Worm (Caenorhabditis elegans) whole organism, early embryonic: Measurements from ENCODE around the gene Y48B6A.10.

Source experiments
- B0310.2 ChIP-seq: sonication (generic microtip); optimal IDR thresholded peaks from 2 replicates; lab custom pipeline; 2016; ENCODE audit warnings: mild to moderate bottlenecking, missing genetic modification characterization, missing compliant biosample characterization
- F13C5.2 ChIP-seq: sonication (generic microtip); optimal IDR thresholded peaks from 2 replicates; lab custom pipeline; 2017; ENCODE audit warnings: mild to moderate bottlenecking, missing genetic modification characterization, inconsistent platforms, missing compliant biosample characterization
- aly-1 ChIP-seq: sonication (generic microtip); optimal IDR thresholded peaks from 2 replicates; lab custom pipeline; 2016; ENCODE audit warnings: missing genetic modification characterization, missing compliant biosample characterization
- ama-1 ChIP-seq: fragments of 150-350 bp; optimal IDR thresholded peaks from 2 replicates; lab custom pipeline; 2014
- ceh-13 ChIP-seq: fragments of 200-800 bp; sonication (Bioruptor generic); optimal IDR thresholded peaks from 2 replicates; lab custom pipeline; 2018; ENCODE audit warnings: mild to moderate bottlenecking, missing genetic modification characterization, missing compliant biosample characterization
- ceh-36 ChIP-seq: sonication (generic microtip); optimal IDR thresholded peaks from 2 replicates; lab custom pipeline; 2016; ENCODE audit warnings: missing genetic modification characterization, inconsistent platforms, missing compliant biosample characterization
- ets-7 ChIP-seq: sonication (generic microtip); optimal IDR thresholded peaks from 2 replicates; lab custom pipeline; 2016; ENCODE audit warnings: missing genotype, missing genetic modification characterization, missing compliant biosample characterization
- flt-1 ChIP-seq: fragments of 200-800 bp; sonication (Bioruptor generic); IDR thresholded peaks from 2 replicates; pipeline ENCODE4 v1.3.6; 2022; ENCODE audit warnings: missing genetic modification characterization, missing compliant biosample characterization
- hmbx-1 ChIP-seq: sonication (generic microtip); optimal IDR thresholded peaks from 2 replicates; lab custom pipeline; 2016; ENCODE audit warnings: mild to moderate bottlenecking, missing genetic modification characterization, missing compliant biosample characterization
- hmg-4 ChIP-seq: fragments of 200-800 bp; sonication (Bioruptor generic); optimal IDR thresholded peaks from 2 replicates; lab custom pipeline; 2018; ENCODE audit warnings: mild to moderate bottlenecking, missing genetic modification characterization, missing compliant biosample characterization
- hnd-1 ChIP-seq: sonication (generic microtip); optimal IDR thresholded peaks from 2 replicates; lab custom pipeline; 2016; ENCODE audit warnings: missing genetic modification characterization, missing compliant biosample characterization
- pes-1 ChIP-seq: fragments of 200-800 bp; sonication (Bioruptor generic); IDR thresholded peaks from 2 replicates; pipeline ENCODE4 v1.3.6; 2022; ENCODE audit warnings: missing genetic modification reagents, missing genetic modification characterization, missing compliant biosample characterization
- scrt-1 ChIP-seq: fragments of 200-800 bp; sonication (Bioruptor generic); IDR thresholded peaks from 2 replicates; pipeline ENCODE4 v1.3.6; 2022; ENCODE audit warnings: missing genetic modification characterization, missing compliant biosample characterization
- sea-1 ChIP-seq: fragments of 200-800 bp; sonication (Bioruptor generic); conservative IDR thresholded peaks from 2 replicates; pipeline ENCODE4 v1.3.6; 2022; ENCODE audit warnings: missing genetic modification characterization, missing compliant biosample characterization
- tbx-11 ChIP-seq: fragments of 200-800 bp; sonication (Bioruptor generic); IDR thresholded peaks from 2 replicates; pipeline ENCODE4 v1.3.6; 2022; ENCODE audit warnings: missing genetic modification characterization, missing compliant biosample characterization
- tbx-37 ChIP-seq: fragments of 200-800 bp; sonication (Bioruptor generic); conservative IDR thresholded peaks from 2 replicates; pipeline ENCODE4 v1.3.6; 2022; ENCODE audit warnings: missing genetic modification reagents, missing genetic modification characterization, missing compliant biosample characterization
- tra-4 ChIP-seq: sonication (generic microtip); optimal IDR thresholded peaks from 2 replicates; lab custom pipeline; 2017; ENCODE audit warnings: missing genetic modification characterization, missing compliant biosample characterization

The Y48B6A.10 gene

DNA sequence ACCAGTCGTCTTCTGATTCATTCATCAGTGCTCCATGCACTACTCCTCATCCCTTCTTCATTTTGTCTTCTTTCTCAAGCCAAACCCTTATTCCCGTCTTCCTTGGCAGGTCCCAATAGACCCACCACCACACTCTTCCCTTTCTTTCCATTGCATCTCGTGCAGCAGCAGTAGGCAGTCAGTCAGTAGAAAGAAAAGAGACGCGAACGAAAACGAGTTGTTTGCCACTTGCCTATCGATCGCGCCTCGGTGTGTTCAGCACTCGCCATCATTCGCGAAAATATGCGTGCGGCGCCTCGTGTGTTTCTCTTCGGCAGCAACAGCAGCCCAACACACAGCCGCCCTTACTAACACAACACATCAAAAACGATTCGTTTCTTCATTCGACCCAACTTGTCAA is 35.3 kb downstream of the Y48B6A.10 start:
- TF ChIP-seq pes-1 (GFP tag; lab: Robert Waterston, UW) (peak; percentile 61), flt-1 (GFP tag; lab: Robert Waterston, UW) (peak; percentile 73), hnd-1 (tag; lab: Kevin White, UChicago) (no peak), tra-4 (no peak), ceh-36 (peak; percentile 14), tbx-11 (0 out of 2 replicates have a peak, but pooled peaks have one; percentile 22), ama-1 (lab: Kevin White, UChicago) (peak; percentile 95), tbx-37 (GFP tag; lab: Robert Waterston, UW) (no peak), aly-1 (tag; lab: Kevin White, UChicago) (peak; percentile 70), hmg-4 (GFP tag; lab: Kevin White, UChicago) (peak; percentile 76), B0310.2 (tag; lab: Kevin White, UChicago) (no peak), ets-7 (peak; percentile 20)

DNA sequence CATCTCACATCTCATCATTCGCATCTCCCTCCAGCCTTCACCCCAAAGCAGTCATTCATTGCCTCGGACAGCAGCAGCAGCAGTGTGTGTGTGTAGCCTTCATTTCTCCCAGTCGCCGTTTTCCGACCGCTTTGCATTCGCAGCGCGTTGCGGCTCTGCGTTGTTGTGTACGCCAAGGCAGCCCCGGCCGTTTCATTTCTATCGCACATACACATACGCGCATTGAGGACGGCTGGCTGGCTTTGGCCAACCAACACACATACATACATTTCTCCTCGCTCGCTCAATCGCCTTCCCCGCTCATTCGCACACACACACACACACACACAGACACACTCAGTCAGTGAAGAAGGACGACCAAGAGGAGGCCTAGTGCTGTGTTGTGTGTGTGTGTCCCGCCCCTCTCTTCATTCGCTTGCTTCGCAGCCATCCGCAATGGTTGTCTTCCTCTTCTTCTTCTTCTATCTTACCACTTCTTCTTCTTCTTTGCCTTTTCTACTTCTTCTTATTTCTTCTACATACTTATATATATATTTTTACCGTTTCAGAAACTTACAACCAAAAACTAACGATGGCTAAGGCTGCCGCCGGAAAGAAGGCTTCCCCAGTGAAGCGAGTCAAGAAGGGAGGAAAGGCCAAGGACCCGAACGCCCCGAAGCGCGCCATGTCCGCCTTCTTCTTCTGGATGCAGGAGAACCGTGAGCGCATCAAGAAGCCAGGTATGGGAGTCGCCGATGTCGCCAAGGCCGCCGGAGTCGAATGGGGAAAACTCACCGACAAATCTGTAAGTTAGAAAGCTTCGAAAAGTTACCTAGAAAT is 36.1 kb downstream of the Y48B6A.10 start, which contains the start of gene hmg-1.1:
Gene hmg-1.1 (plus strand): TSS at position 549 of the 819 bp plus-strand sequence.
- TF ChIP-seq ceh-13 (peak; percentile 33), ets-7 (no peak), tra-4 (no peak), ama-1 (lab: Kevin White, UChicago) (peak; percentile 86), F13C5.2 (tag; lab: Kevin White, UChicago) (peak; percentile 82), hnd-1 (tag; lab: Kevin White, UChicago) (no peak), hmg-4 (GFP tag; lab: Kevin White, UChicago) (peak; percentile 97), ceh-36 (peak; percentile 17), tbx-37 (GFP tag; lab: Robert Waterston, UW) (no peak; the same call in 1 of the 2 replicates), aly-1 (tag; lab: Kevin White, UChicago) (peak; percentile 21), sea-1 (peak; percentile 78), B0310.2 (tag; lab: Kevin White, UChicago) (no peak), flt-1 (GFP tag; lab: Robert Waterston, UW) (peak; percentile 19; the same call in 1 of the 2 replicates), hmbx-1 (tag; lab: Kevin White, UChicago) (no peak), pes-1 (GFP tag; lab: Robert Waterston, UW) (peak; percentile 55; the same call in 1 of the 2 replicates), tbx-11 (peak; percentile 48; the same call in 1 of the 2 replicates), scrt-1 (GFP tag; lab: Robert Waterston, UW) (no peak)

DNA sequence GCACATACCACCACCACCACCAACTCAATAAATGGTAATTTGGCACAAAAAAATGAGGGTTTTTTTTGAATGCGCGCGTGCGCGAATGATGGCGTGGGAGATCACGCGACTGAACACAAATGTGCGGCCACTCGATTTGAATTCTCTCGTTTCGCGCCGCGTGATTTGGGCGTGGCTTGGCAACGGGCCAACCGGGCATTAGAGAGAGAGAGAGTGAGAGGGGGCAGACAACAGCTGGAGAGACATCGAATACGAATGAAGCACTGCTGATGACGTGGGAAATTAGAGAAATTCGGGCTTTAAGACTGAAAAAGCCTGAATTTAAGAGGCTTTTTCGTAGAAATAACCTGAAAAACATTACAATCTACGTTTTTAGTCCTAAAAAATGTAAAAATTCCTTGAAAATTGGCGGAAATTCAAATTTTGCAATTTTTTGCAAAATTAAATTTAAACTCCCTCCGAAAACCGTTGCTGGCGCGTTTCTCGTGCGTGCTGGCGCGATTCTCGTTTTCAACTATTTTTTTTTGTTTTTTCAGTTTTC is 37.3 kb downstream of the Y48B6A.10 start:
- TF ChIP-seq F13C5.2 (tag; lab: Kevin White, UChicago) (peak; percentile 81), pes-1 (GFP tag; lab: Robert Waterston, UW) (peak; percentile 66), scrt-1 (GFP tag; lab: Robert Waterston, UW) (peak; percentile 54; the same call in 1 of the 2 replicates), hmg-4 (GFP tag; lab: Kevin White, UChicago) (peak; percentile 76), ceh-13 (no peak), B0310.2 (tag; lab: Kevin White, UChicago) (peak; percentile 87), tbx-11 (no peak), hmbx-1 (tag; lab: Kevin White, UChicago) (peak; percentile 30), ceh-36 (peak; percentile 50), flt-1 (GFP tag; lab: Robert Waterston, UW) (peak; percentile 13), sea-1 (peak; percentile 52; the same call in 1 of the 2 replicates), aly-1 (tag; lab: Kevin White, UChicago) (peak; percentile 65), ets-7 (no peak), tbx-37 (GFP tag; lab: Robert Waterston, UW) (no peak), hnd-1 (tag; lab: Kevin White, UChicago) (peak; percentile 1), tra-4 (peak; percentile 52), ama-1 (lab: Kevin White, UChicago) (peak; percentile 96)

DNA sequence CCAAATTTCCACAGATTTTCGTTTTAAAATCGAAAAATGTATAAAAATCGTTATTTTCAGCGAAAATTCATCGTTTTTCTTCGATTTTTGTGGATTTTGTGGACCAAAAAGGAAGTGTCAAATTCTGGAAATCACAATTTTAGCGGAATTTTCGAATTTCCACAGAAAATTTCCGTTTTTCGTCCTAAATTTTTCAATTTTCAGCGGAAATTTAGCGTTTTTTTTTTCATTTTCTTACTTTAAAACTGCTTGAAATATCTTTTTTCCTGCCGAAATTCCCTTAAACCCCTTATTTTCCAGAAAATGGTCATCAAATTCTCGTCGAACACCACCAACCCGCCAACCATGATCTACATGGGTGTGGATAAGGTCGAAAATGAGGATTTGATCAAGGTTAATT is 37.8 kb downstream of the Y48B6A.10 start, which contains the start of gene Y54G11A.2:
Gene Y54G11A.2 (plus strand): TSS at position 301 of the 400 bp plus-strand sequence.
- TF ChIP-seq ceh-36 (no peak), tra-4 (no peak), scrt-1 (GFP tag; lab: Robert Waterston, UW) (no peak), F13C5.2 (tag; lab: Kevin White, UChicago) (no peak)

DNA sequence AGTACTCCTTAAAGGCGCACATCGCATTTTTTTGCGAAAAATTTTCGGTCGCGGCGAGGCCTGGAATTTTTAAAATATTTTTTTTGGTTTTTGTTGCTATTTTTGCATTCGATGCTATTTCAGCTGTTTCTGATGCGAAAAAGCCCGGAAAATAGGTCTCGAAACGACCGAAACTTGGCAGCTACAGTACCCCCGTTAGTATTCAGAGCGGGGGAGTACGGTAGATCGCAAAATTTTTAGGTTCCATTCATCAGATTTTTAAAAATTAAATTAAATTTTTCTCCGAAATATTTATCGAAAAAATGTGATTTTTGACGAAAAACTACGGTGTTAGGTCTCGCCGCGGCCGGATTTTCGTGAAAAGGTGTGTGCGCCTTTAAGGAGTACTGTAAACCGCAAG is 41.6 kb downstream of the Y48B6A.10 start:
- TF ChIP-seq ets-7 (no peak), tra-4 (no peak), tbx-37 (GFP tag; lab: Robert Waterston, UW) (no peak), pes-1 (GFP tag; lab: Robert Waterston, UW) (no peak), hnd-1 (tag; lab: Kevin White, UChicago) (no peak), tbx-11 (no peak), hmbx-1 (tag; lab: Kevin White, UChicago) (no peak), aly-1 (tag; lab: Kevin White, UChicago) (no peak)

DNA sequence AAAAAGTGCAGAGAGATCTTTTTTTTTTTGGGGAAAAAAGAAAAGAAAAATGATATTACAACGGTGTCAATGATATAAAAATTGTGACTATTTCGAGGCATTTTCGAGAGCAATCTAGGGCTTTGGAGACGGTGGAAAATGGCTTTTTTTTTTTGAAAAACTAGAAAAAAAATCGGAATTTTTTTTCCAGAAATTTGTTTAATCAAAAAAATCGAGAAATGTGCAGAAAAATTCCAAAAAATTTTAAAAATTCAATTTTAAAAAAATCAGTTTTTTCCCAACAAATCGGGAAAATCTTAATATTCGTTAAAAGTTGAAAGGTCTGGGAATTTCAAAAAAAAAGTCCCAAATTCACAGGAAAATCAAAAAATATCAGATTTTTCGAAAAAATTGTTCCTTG is 42.6 kb downstream of the Y48B6A.10 start, which contains the start of gene Y54G11A.19:
Gene Y54G11A.19 (minus strand): TSS at position 101 of the 400 bp plus-strand sequence.
- TF ChIP-seq ceh-13 = no peak
- TF ChIP-seq pes-1 (GFP tag; lab: Robert Waterston, UW) = no peak
- TF ChIP-seq hmbx-1 (tag; lab: Kevin White, UChicago) = no peak
- no peak for TF ChIP-seq B0310.2 (tag; lab: Kevin White, UChicago)

DNA sequence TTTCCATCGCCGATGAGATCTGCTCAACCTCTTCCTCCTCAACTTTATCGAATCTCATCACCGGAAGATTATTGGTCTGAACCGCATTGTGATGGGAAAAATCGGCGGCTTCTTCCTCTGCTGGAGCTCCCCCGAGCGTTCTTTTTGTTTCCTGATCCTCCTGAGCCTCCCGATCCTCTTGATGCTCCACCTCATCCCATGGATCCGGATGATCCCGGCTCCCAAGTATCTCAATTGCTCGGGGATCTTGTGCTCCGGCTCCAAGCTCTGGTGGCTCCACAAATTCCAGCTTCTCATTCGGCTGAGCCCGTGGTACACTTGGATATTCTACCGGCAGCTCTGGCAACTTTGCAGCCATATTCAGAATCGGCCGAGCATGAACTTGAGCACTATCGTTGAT is 43.7 kb downstream of the Y48B6A.10 start:
- TF ChIP-seq pes-1 (GFP tag; lab: Robert Waterston, UW) = no peak
